Worm (Caenorhabditis elegans): ENCODE results near the gene F13E9.5.

- TF ChIP-seq elt-1 (tag; optimal IDR thresholded peaks at IDR 0.05) (no peak), fos-1 (tag; optimal IDR thresholded peaks at IDR 0.05) (no peak), ceh-82 (tag; optimal IDR thresholded peaks at IDR 0.05) (no peak), mbf-1 (tag; optimal IDR thresholded peaks at IDR 0.05) (no peak), egl-27 (tag; optimal IDR thresholded peaks at IDR 0.05) (no peak)
Observed at ce11 chrIV:10880264-10880663, 3.9 kb downstream of the F13E9.5 start, which contains the start of gene fipr-15.
